Worm (Caenorhabditis elegans): ENCODE data around the gene inx-8.

DNA sequence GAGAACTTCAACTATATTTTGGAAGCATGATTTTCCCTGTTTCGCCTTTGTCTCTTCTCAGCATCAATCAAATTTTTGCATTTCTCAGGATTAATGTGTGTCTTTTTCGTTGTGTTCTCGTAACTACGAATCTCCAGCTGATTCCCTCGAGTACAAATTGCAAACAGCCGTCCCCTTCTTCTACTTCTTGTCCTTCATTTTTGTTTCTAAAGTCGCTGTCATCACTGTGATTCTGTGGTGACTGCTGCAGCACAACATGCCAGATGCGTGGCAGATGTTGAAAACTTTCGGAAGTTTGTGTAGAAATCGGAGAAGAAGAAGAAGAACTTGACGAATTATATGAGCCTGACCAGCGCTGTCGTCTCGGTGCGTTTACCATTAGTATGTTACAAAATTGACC is 39.6 kb downstream of the inx-8 start:
- TF ChIP-seq W03F9.2 (tag; optimal IDR thresholded peaks at IDR 0.05) (no peak), him-1 (tag; optimal IDR thresholded peaks at IDR 0.05) (no peak), dao-5 (tag; optimal IDR thresholded peaks at IDR 0.05) (no peak)
